Fruit fly (Drosophila melanogaster): ENCODE data around the gene GILT1.

DNA sequence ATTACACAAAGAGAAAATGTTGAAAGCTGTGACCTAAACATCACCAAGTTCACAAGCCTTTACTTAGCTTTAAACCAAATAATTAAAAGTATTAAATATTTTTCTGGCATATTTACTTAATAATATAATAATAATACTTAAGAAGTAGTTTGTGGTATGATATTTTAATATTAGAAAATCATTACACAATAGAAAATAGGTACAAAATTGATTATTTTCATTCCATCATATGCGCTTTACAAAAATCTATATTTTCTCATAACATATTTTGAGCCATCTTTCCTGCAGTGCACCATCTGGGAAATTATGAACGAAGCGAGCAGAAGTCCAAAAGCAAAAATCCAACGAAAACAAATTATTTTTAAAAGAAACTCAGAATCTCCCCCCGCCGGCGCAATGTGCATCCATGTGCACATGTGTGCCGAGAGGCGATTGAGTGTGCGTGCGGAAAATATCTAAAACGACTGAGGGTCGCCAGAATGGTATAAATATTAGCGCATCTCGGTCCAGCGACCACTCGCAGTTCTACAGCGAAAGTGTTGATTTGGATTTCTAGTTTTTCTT is 23.9 kb upstream of the GILT1 start, which contains the start of gene Act87E:
- no peak for TF ChIP-seq CG8478 (optimal IDR thresholded peaks at IDR 0.05)
- no peak for TF ChIP-seq CTCF (optimal IDR thresholded peaks at IDR 0.05)
